Fruit fly (Drosophila melanogaster) whole organism, embryonic: ENCODE results near the gene beag.

Source experiments
- ATbp ChIP-seq: fragments of 200-800 bp; sonication (Bioruptor generic); optimal IDR thresholded peaks from 2 replicates; lab custom pipeline; 2017; ENCODE audit warnings: missing biosample characterization, mild to moderate bottlenecking, missing genetic modification characterization, missing genetic modification reagents
- Aef1 ChIP-seq: fragments of 200-800 bp; sonication (Bioruptor generic); IDR thresholded peaks from 3 replicates; pipeline ENCODE4 v1.3.6; 2022; ENCODE audit warnings: missing biosample characterization, missing genetic modification characterization
- B-H1 ChIP-seq: fragments of 200-800 bp; sonication (Bioruptor generic); IDR thresholded peaks from 3 replicates; pipeline ENCODE4 v1.3.6; 2022; ENCODE audit warnings: missing biosample characterization, missing genetic modification characterization
- Blimp-1 ChIP-seq: fragments of 200-800 bp; sonication (Bioruptor generic); optimal IDR thresholded peaks from 3 replicates; lab custom pipeline; 2018; ENCODE audit warnings: missing biosample characterization, missing genetic modification characterization, mild to moderate bottlenecking, moderate library complexity, missing genetic modification reagents
- CG11456 ChIP-seq: fragments of 200-800 bp; sonication (Bioruptor generic); IDR thresholded peaks from 3 replicates; pipeline ENCODE4 v1.3.6; 2022; ENCODE audit warnings: missing biosample characterization, missing genetic modification characterization
- CG11560 ChIP-seq: fragments of 200-800 bp; sonication (Bioruptor generic); IDR thresholded peaks from 3 replicates; pipeline ENCODE4 v1.3.6; 2022; ENCODE audit warnings: missing biosample characterization, missing genetic modification characterization
- CG11696 ChIP-seq: fragments of 200-800 bp; sonication (Bioruptor generic); IDR thresholded peaks from 2 replicates; pipeline ENCODE4 v1.3.6; 2022; ENCODE audit warnings: missing biosample characterization, missing genetic modification characterization
- CG12299 ChIP-seq: fragments of 200-800 bp; sonication (Bioruptor generic); optimal IDR thresholded peaks from 2 replicates; lab custom pipeline; 2018; ENCODE audit warnings: missing biosample characterization, mild to moderate bottlenecking, missing genetic modification characterization
- CG14860 ChIP-seq: fragments of 200-800 bp; sonication (Bioruptor generic); IDR thresholded peaks from 3 replicates; pipeline ENCODE4 v1.3.6; 2022; ENCODE audit warnings: missing biosample characterization, missing genetic modification characterization; ENCODE audit not compliant: partially characterized antibody
- CG15073 ChIP-seq: fragments of 200-800 bp; sonication (Bioruptor generic); optimal IDR thresholded peaks from 2 replicates; lab custom pipeline; 2016; ENCODE audit warnings: missing biosample characterization, missing genetic modification characterization
- CG15269 ChIP-seq: fragments of 200-800 bp; sonication (Bioruptor generic); optimal IDR thresholded peaks from 2 replicates; lab custom pipeline; 2018; ENCODE audit warnings: missing biosample characterization, mild to moderate bottlenecking, missing genetic modification characterization, moderate library complexity
- CG1647 ChIP-seq: fragments of 200-800 bp; sonication (Bioruptor generic); optimal IDR thresholded peaks from 3 replicates; lab custom pipeline; 2016; ENCODE audit warnings: missing biosample characterization, missing genetic modification characterization
- CG16813 ChIP-seq: fragments of 200-800 bp; sonication (Bioruptor generic); IDR thresholded peaks from 3 replicates; pipeline ENCODE4 v1.3.6; 2022; ENCODE audit warnings: missing biosample characterization, missing genetic modification characterization; ENCODE audit not compliant: partially characterized antibody
- CG18599 ChIP-seq: fragments of 200-800 bp; sonication (Bioruptor generic); optimal IDR thresholded peaks from 3 replicates; lab custom pipeline; 2017; ENCODE audit warnings: missing biosample characterization, missing genetic modification characterization, mild to moderate bottlenecking, moderate library complexity, missing genetic modification reagents
- CG2199 ChIP-seq: fragments of 200-800 bp; sonication (Bioruptor generic); IDR thresholded peaks from 3 replicates; pipeline ENCODE4 v1.3.6; 2022; ENCODE audit warnings: missing biosample characterization, missing genetic modification characterization
- CG30431 ChIP-seq: fragments of 200-800 bp; sonication (Bioruptor generic); optimal IDR thresholded peaks from 2 replicates; lab custom pipeline; 2017; ENCODE audit warnings: missing biosample characterization, missing genetic modification characterization
- CG31224 ChIP-seq: fragments of 200-800 bp; sonication (Bioruptor generic); IDR thresholded peaks from 2 replicates; pipeline ENCODE4 v1.3.6; 2022; ENCODE audit warnings: missing biosample characterization, missing genetic modification characterization
- CG3726 ChIP-seq: fragments of 200-800 bp; sonication (Bioruptor generic); IDR thresholded peaks from 3 replicates; pipeline ENCODE4, ENCODE4 v1.3.6; 2022; ENCODE audit warnings: missing biosample characterization, missing genetic modification characterization
- CG4820 ChIP-seq: fragments of 200-800 bp; sonication (Bioruptor generic); optimal IDR thresholded peaks from 3 replicates; lab custom pipeline; 2016; ENCODE audit warnings: missing biosample characterization, missing genetic modification characterization
- CG6254 ChIP-seq: fragments of 200-800 bp; sonication (Bioruptor generic); optimal IDR thresholded peaks from 3 replicates; lab custom pipeline; 2017; ENCODE audit warnings: mild to moderate bottlenecking, missing biosample characterization, missing genetic modification reagents, missing genetic modification characterization
- CG6683 ChIP-seq: fragments of 200-800 bp; sonication (Bioruptor generic); optimal IDR thresholded peaks from 2 replicates; lab custom pipeline; 2017; ENCODE audit warnings: missing biosample characterization, mild to moderate bottlenecking, missing genetic modification characterization, missing genetic modification reagents
- CG8478 ChIP-seq: fragments of >200 bp; optimal IDR thresholded peaks from 2 replicates; lab custom pipeline; 2018
- CG9437 ChIP-seq: fragments of 200-800 bp; sonication (Bioruptor generic); optimal IDR thresholded peaks from 2 replicates; lab custom pipeline; 2018; ENCODE audit warnings: missing biosample characterization, mild to moderate bottlenecking, missing genetic modification characterization
- CG9727 ChIP-seq: fragments of 200-800 bp; sonication (Bioruptor generic); optimal IDR thresholded peaks from 3 replicates; lab custom pipeline; 2017; ENCODE audit warnings: missing biosample characterization, mild to moderate bottlenecking, missing genetic modification characterization
- Dref ChIP-seq: fragments of 200-800 bp; sonication (Bioruptor generic); IDR thresholded peaks from 2 replicates; pipeline ENCODE4 v1.3.6; 2022; ENCODE audit warnings: missing biosample characterization, missing genetic modification characterization
- H15 ChIP-seq: fragments of 200-800 bp; sonication (Bioruptor generic); IDR thresholded peaks from 3 replicates; pipeline ENCODE4 v1.3.6; 2022; ENCODE audit warnings: missing biosample characterization, missing genetic modification characterization
- HLH54F ChIP-seq: fragments of 200-800 bp; sonication (Bioruptor generic); optimal IDR thresholded peaks from 3 replicates; lab custom pipeline; 2016; ENCODE audit warnings: missing biosample characterization, missing genetic modification characterization
- HLHmδ ChIP-seq: fragments of 200-800 bp; sonication (Bioruptor generic); optimal IDR thresholded peaks from 2 replicates; lab custom pipeline; 2018; ENCODE audit warnings: missing biosample characterization, mild to moderate bottlenecking, missing genetic modification characterization, moderate library complexity
- Jarid2 ChIP-seq: fragments of 200-800 bp; sonication (Bioruptor generic); optimal IDR thresholded peaks from 3 replicates; lab custom pipeline; 2017; ENCODE audit warnings: mild to moderate bottlenecking, missing biosample characterization, missing genetic modification reagents, missing genetic modification characterization
- Optix ChIP-seq: fragments of 200-800 bp; sonication (Bioruptor generic); IDR thresholded peaks from 3 replicates; pipeline ENCODE4 v1.3.6; 2022; ENCODE audit warnings: missing biosample characterization, missing genetic modification characterization
- Xbp1 ChIP-seq: fragments of 200-800 bp; sonication (Bioruptor generic); optimal IDR thresholded peaks from 3 replicates; lab custom pipeline; 2016; ENCODE audit warnings: missing biosample characterization, mild to moderate bottlenecking, missing genetic modification characterization
- ato ChIP-seq: fragments of 200-800 bp; sonication (Bioruptor generic); IDR thresholded peaks from 2 replicates; pipeline ENCODE4 v1.3.6; 2022; ENCODE audit warnings: missing biosample characterization, missing genetic modification characterization; ENCODE audit not compliant: partially characterized antibody
- bcd ChIP-seq: fragments of 200-800 bp; sonication (Bioruptor generic); optimal IDR thresholded peaks from 2 replicates; lab custom pipeline; 2017; ENCODE audit warnings: missing biosample characterization, mild to moderate bottlenecking, missing genetic modification characterization
- chif ChIP-seq, 2 experiments: fragments of 200-800 bp; sonication (Bioruptor generic); optimal IDR thresholded peaks; 3 replicates each; lab custom pipeline; 2016; ENCODE audit warnings: missing biosample characterization in 2 of 2, missing genetic modification characterization in 2 of 2
- dimm ChIP-seq: fragments of 200-800 bp; sonication (Bioruptor generic); IDR thresholded peaks from 2 replicates; pipeline ENCODE4 v1.3.6; 2022; ENCODE audit warnings: missing biosample characterization, missing genetic modification characterization
- eyg ChIP-seq: fragments of 200-800 bp; sonication (Bioruptor generic); optimal IDR thresholded peaks from 3 replicates; lab custom pipeline; 2016; ENCODE audit warnings: missing biosample characterization, missing genetic modification characterization
- fd3F ChIP-seq: fragments of 200-800 bp; sonication (Bioruptor generic); optimal IDR thresholded peaks from 2 replicates; lab custom pipeline; 2018; ENCODE audit warnings: missing biosample characterization, mild to moderate bottlenecking, missing genetic modification characterization, moderate library complexity
- fd64A ChIP-seq: fragments of 200-800 bp; sonication (Bioruptor generic); optimal IDR thresholded peaks from 3 replicates; lab custom pipeline; 2018; ENCODE audit warnings: missing biosample characterization, mild to moderate bottlenecking, missing genetic modification characterization
- gcm2 ChIP-seq: fragments of 200-800 bp; sonication (Bioruptor generic); optimal IDR thresholded peaks from 2 replicates; lab custom pipeline; 2016; ENCODE audit warnings: missing biosample characterization, missing genetic modification characterization
- grau ChIP-seq: fragments of 200-800 bp; optimal IDR thresholded peaks from 3 replicates; lab custom pipeline; 2019; ENCODE audit warnings: missing biosample characterization, mild to moderate bottlenecking, missing genetic modification characterization, moderate library complexity
- grn ChIP-seq: fragments of 200-800 bp; sonication (Bioruptor generic); optimal IDR thresholded peaks from 3 replicates; lab custom pipeline; 2017; ENCODE audit warnings: missing biosample characterization, missing genetic modification characterization
- hth ChIP-seq: fragments of >200 bp; optimal IDR thresholded peaks from 2 replicates; lab custom pipeline; 2017; ENCODE audit warnings: inconsistent platforms
- kni ChIP-seq: fragments of 200-800 bp; sonication (Bioruptor generic); optimal IDR thresholded peaks from 3 replicates; lab custom pipeline; 2017; ENCODE audit warnings: mild to moderate bottlenecking, missing biosample characterization, missing genetic modification reagents, missing genetic modification characterization
- mirr ChIP-seq: fragments of 200-800 bp; sonication (Bioruptor generic); optimal IDR thresholded peaks from 3 replicates; lab custom pipeline; 2018; ENCODE audit warnings: missing biosample characterization, mild to moderate bottlenecking, missing genetic modification characterization
- otp ChIP-seq: fragments of 200-800 bp; sonication (Bioruptor generic); IDR thresholded peaks from 3 replicates; pipeline ENCODE4, ENCODE4 v1.3.6; 2022; ENCODE audit warnings: missing biosample characterization, missing genetic modification characterization
- pho ChIP-seq: fragments of 200-800 bp; sonication (Bioruptor generic); optimal IDR thresholded peaks from 2 replicates; lab custom pipeline; 2016; ENCODE audit warnings: missing biosample characterization, missing genetic modification characterization
- psq ChIP-seq: fragments of 200-800 bp; sonication (Bioruptor generic); optimal IDR thresholded peaks from 2 replicates; lab custom pipeline; 2017; ENCODE audit warnings: missing biosample characterization, missing genetic modification characterization
- sisA ChIP-seq: fragments of 200-800 bp; sonication (Bioruptor generic); IDR thresholded peaks from 2 replicates; pipeline ENCODE4 v1.3.6; 2022; ENCODE audit warnings: missing biosample characterization, missing genetic modification characterization
- slp2 ChIP-seq: fragments of 200-800 bp; sonication (Bioruptor generic); optimal IDR thresholded peaks from 2 replicates; lab custom pipeline; 2016; ENCODE audit warnings: missing biosample characterization, missing genetic modification characterization
- sob ChIP-seq: fragments of 200-800 bp; sonication (Bioruptor generic); IDR thresholded peaks from 2 replicates; pipeline ENCODE4 v1.3.6; 2022; ENCODE audit warnings: missing biosample characterization, missing genetic modification characterization
- wdn ChIP-seq: fragments of 200-800 bp; sonication (Bioruptor generic); IDR thresholded peaks from 2 replicates; pipeline ENCODE4 v1.3.6; 2022; ENCODE audit warnings: missing biosample characterization, missing genetic modification characterization
- zen ChIP-seq: fragments of 200-800 bp; sonication (Bioruptor generic); optimal IDR thresholded peaks from 3 replicates; lab custom pipeline; 2018; ENCODE audit warnings: missing biosample characterization, mild to moderate bottlenecking, missing genetic modification characterization, moderate library complexity
- zf30C ChIP-seq: fragments of 200-800 bp; sonication (Bioruptor generic); optimal IDR thresholded peaks from 3 replicates; lab custom pipeline; 2018; ENCODE audit warnings: missing biosample characterization, mild to moderate bottlenecking, missing genetic modification characterization

beag gene

DNA sequence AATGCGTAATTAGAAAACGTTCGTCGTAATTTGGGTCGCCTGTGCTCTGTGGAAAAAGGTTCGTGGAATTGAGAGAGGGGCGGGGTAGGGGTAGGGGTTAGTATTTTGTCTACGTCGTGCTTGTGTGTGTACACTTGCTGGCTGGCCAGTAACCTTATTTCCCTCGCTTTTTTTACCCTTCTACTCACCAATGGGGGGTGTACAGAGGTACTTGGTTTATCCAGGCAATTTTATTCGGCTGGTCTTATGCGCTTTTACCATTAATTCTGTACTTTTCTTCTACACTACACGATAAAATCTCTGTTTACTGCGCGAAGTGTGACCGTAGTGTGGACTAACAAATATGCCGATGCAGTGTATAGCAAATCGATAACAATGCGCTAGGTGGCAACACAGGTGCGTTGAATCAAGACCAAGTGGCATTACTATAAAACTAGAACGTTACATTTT is 45.2 kb downstream of the beag start, which contains the start of gene tgo (continued):
- TF ChIP-seq ato (no peak), hth (lab: Kevin White, UChicago) (no peak), CG8478 (no peak), gcm2 (GFP tag; lab: Kevin White, UChicago) (no peak), Xbp1 (GFP tag; lab: Kevin White, UChicago) (no peak), fd64A (GFP tag; lab: Kevin White, UChicago) (no peak), CG9437 (GFP tag; lab: Kevin White, UChicago) (no peak), CG9727 (GFP tag; lab: Kevin White, UChicago) (peak; percentile 9), fd3F (GFP tag; lab: Kevin White, UChicago) (no peak), CG30431 (no peak), CG11456 (GFP tag; lab: Robert Waterston, UW) (no peak), CG6683 (no peak), grn (GFP tag; lab: Kevin White, UChicago) (peak; percentile 99), ATbp (GFP tag; lab: Kevin White, UChicago) (no peak), Blimp-1 (GFP tag; lab: Kevin White, UChicago) (no peak), CG3726 (GFP tag; lab: Robert Waterston, UW) (no peak), pho (GFP tag; lab: Kevin White, UChicago) (no peak), sob (no peak), CG11696 (GFP tag; lab: Robert Waterston, UW) (no peak), Dref (peak; percentile 89), HLHmδ (GFP tag; lab: Kevin White, UChicago) (no peak), Aef1 (no peak), zen (tag; lab: Kevin White, UChicago) (no peak), HLH54F (no peak), grau (tag; lab: Kevin White, UChicago) (peak; percentile 36), CG12299 (tag; lab: Kevin White, UChicago) (no peak), bcd (GFP tag; lab: Kevin White, UChicago) (no peak), eyg (GFP tag; lab: Kevin White, UChicago) (no peak), otp (GFP tag; lab: Robert Waterston, UW) (no peak), CG15073 (GFP tag; lab: Kevin White, UChicago) (no peak), CG31224 (no peak), Optix (GFP tag; lab: Robert Waterston, UW) (no peak), CG4820 (GFP tag; lab: Kevin White, UChicago) (no peak), CG11560 (tag; lab: Robert Waterston, UW) (no peak), wdn (no peak), CG1647 (GFP tag; lab: Kevin White, UChicago) (no peak), CG16813 (GFP tag; lab: Robert Waterston, UW) (peak; percentile 11; the same call in 1 of the 3 replicates), sisA (GFP tag; lab: Robert Waterston, UW) (no peak), CG2199 (GFP tag; lab: Robert Waterston, UW) (no peak), B-H1 (no peak; the same call in 2 of the 3 replicates), Jarid2 (GFP tag; lab: Kevin White, UChicago) (no peak), zf30C (GFP tag; lab: Kevin White, UChicago) (no peak), dimm (GFP tag; lab: Robert Waterston, UW) (no peak), CG18599 (GFP tag; lab: Kevin White, UChicago) (no peak), psq (no peak), chif (GFP tag; optimal IDR thresholded peaks at IDR 0.05; lab: Kevin White, UChicago) (no peak), CG6254 (GFP tag; lab: Kevin White, UChicago) (no peak), mirr (GFP tag; lab: Kevin White, UChicago) (peak; percentile 25), CG15269 (tag; lab: Kevin White, UChicago) (no peak), H15 (GFP tag; lab: Robert Waterston, UW) (no peak), slp2 (GFP tag; lab: Kevin White, UChicago) (no peak), CG14860 (no peak), kni (GFP tag; lab: Kevin White, UChicago) (peak; percentile 72)
